Fruit fly (Drosophila melanogaster): ENCODE data around the gene Cpsf6.

Cpsf6 gene

DNA sequence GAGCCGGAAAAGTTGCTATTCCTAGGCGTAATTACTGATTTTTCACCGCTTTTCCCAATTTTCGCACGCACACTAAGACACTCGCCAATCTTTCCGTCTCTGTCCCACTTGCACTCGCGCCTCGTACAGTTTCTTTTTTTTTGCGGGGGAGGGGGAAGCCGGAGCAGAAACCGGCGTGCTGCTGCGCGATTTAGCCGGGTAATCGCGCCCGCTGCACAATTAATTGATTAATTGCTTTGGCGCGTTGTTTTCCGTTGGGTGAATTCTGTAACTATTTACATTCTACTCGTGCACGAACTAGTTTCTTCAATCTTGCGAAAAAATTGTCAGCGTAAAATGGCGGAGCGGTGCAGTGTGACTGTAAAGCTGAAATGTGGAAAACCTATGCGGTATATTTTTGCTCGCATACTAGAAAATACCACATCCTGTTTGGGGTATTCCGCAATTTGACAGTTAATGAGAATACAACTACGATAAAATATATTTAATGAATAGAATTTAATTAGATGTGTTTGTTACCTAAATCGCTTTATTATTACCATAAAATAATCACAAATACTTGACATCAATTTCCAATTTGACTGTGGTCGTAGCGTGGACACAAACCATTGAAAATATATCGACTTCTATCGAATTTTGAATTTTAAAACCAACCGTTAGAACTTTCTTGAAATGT is at the start of gene Cpsf6 (continued):
- TF ChIP-seq CG6854 (GFP tag; optimal IDR thresholded peaks at IDR 0.05) (no peak), CG1233 (GFP tag; optimal IDR thresholded peaks at IDR 0.05) (peak; percentile 33), CG31441 (GFP tag; IDR thresholded peaks at IDR 0.05) (peak; percentile 61), ind (GFP tag; optimal IDR thresholded peaks at IDR 0.05) (peak; percentile 56), Hand (GFP tag; optimal IDR thresholded peaks at IDR 0.05) (no peak), schlank (tag; optimal IDR thresholded peaks at IDR 0.05) (no peak), pan (optimal IDR thresholded peaks at IDR 0.05) (no peak), pan (GFP tag; optimal IDR thresholded peaks at IDR 0.05 in 1 of 2, IDR thresholded peaks at IDR 0.05 in 1 of 2) (peak in 1 of 2 experiments; percentile 60), CG4617 (GFP tag; optimal IDR thresholded peaks at IDR 0.05; ENCODE audit: borderline replicate concordance) (peak; percentile 54), CG14965 (GFP tag; optimal IDR thresholded peaks at IDR 0.05; ENCODE audit: borderline replicate concordance) (no peak), CG33213 (GFP tag; optimal IDR thresholded peaks at IDR 0.05) (peak; percentile 6), so (GFP tag; IDR thresholded peaks at IDR 0.05) (no peak), otp (GFP tag; IDR thresholded peaks at IDR 0.05) (no peak), ems (GFP tag; optimal IDR thresholded peaks at IDR 0.05) (peak; percentile 35), Adf1 (GFP tag; IDR thresholded peaks at IDR 0.05) (peak; percentile 48; the same call in 1 of the 2 replicates), YL-1 (GFP tag; optimal IDR thresholded peaks at IDR 0.05) (peak; percentile 89), Hr51 (GFP tag; optimal IDR thresholded peaks at IDR 0.05) (peak; percentile 29 to 72), Gsc (GFP tag; IDR thresholded peaks at IDR 0.05) (no peak), CG14014 (GFP tag; IDR thresholded peaks at IDR 0.05) (peak; percentile 56), Hr3 (GFP tag; optimal IDR thresholded peaks at IDR 0.05) (peak; percentile 49), Nf-YC (tag; optimal IDR thresholded peaks at IDR 0.05) (peak; percentile 66), Fer2 (tag; optimal IDR thresholded peaks at IDR 0.05) (peak; percentile 27), crol (GFP tag; IDR thresholded peaks at IDR 0.05) (peak; percentile 94), CG7839 (tag; optimal IDR thresholded peaks at IDR 0.05) (peak; percentile 67), cwo (GFP tag; optimal IDR thresholded peaks at IDR 0.05) (no peak), Sry-β (GFP tag; optimal IDR thresholded peaks at IDR 0.05) (no peak), disco-r (GFP tag; optimal IDR thresholded peaks at IDR 0.05) (no peak), CG31224 (GFP tag; IDR thresholded peaks at IDR 0.05) (peak; percentile 53), Xbp1 (GFP tag; optimal IDR thresholded peaks at IDR 0.05) (peak; percentile 64), CG17829 (tag; optimal IDR thresholded peaks at IDR 0.05) (peak; percentile 80), CG8944 (GFP tag; optimal IDR thresholded peaks at IDR 0.05) (peak; percentile 6), CG10147 (GFP tag; optimal IDR thresholded peaks at IDR 0.05) (peak; percentile 44), sim (GFP tag; IDR thresholded peaks at IDR 0.05) (no peak), da (GFP tag; optimal IDR thresholded peaks at IDR 0.05) (no peak), danr (GFP tag; IDR thresholded peaks at IDR 0.05) (no peak), shn (GFP tag; optimal IDR thresholded peaks at IDR 0.05) (no peak), Optix (GFP tag; IDR thresholded peaks at IDR 0.05) (no peak), pros (GFP tag; optimal IDR thresholded peaks at IDR 0.05) (peak; percentile 60), Ptx1 (GFP tag; IDR thresholded peaks at IDR 0.05) (peak; percentile 54), CG2202 (tag; optimal IDR thresholded peaks at IDR 0.05) (peak; percentile 11), vnd (GFP tag; IDR thresholded peaks at IDR 0.05; ENCODE audit: partially characterized antibody) (no peak), CG31365 (tag; optimal IDR thresholded peaks at IDR 0.05) (peak; percentile 34), caup (GFP tag; optimal IDR thresholded peaks at IDR 0.05; ENCODE audit: severe bottlenecking) (peak; percentile 16), CG12769 (tag; optimal IDR thresholded peaks at IDR 0.05) (peak; percentile 78), CG9609 (GFP tag; optimal IDR thresholded peaks at IDR 0.05) (peak; percentile 31), trh (GFP tag; optimal IDR thresholded peaks at IDR 0.05) (no peak), stwl (tag; optimal IDR thresholded peaks at IDR 0.05) (peak; percentile 60), bsh (GFP tag; optimal IDR thresholded peaks at IDR 0.05) (peak in 1 of 2 experiments; percentile 74), zf30C (GFP tag; optimal IDR thresholded peaks at IDR 0.05) (no peak)

Data from whole organism, embryonic.